Worm (Caenorhabditis elegans) whole organism, late embryonic: ENCODE measurements around the gene Y105C5A.24.

Experiments used
- C08G9.2 ChIP-seq: sonication (generic microtip); optimal IDR thresholded peaks from 2 replicates; lab custom pipeline; 2016; ENCODE audit warnings: mild to moderate bottlenecking, missing genetic modification characterization, moderate library complexity, missing compliant biosample characterization
- ama-1 ChIP-seq: fragments of 150-350 bp; optimal IDR thresholded peaks from 2 replicates; lab custom pipeline; 2014
- elt-2 ChIP-seq: sonication (generic microtip); optimal IDR thresholded peaks from 2 replicates; lab custom pipeline; 2016; ENCODE audit warnings: missing genetic modification reagents, missing genetic modification characterization, missing compliant biosample characterization
- fkh-10 ChIP-seq: fragments of 150-350 bp; optimal IDR thresholded peaks from 2 replicates; lab custom pipeline; 2014; ENCODE audit warnings: missing biosample characterization, missing genetic modification reagents, missing genetic modification characterization
- hlh-13 ChIP-seq: fragments of 200-800 bp; sonication (Bioruptor generic); optimal IDR thresholded peaks from 2 replicates; lab custom pipeline; 2018; ENCODE audit warnings: mild to moderate bottlenecking, missing genetic modification characterization, missing compliant biosample characterization
- hlh-30 ChIP-seq: sonication (generic microtip); optimal IDR thresholded peaks from 2 replicates; lab custom pipeline; 2017; ENCODE audit warnings: antibody characterized with exemption, missing genetic modification characterization, missing compliant biosample characterization; ENCODE audit not compliant: insufficient read depth
- lim-6 ChIP-seq: sonication (generic microtip); optimal IDR thresholded peaks from 2 replicates; lab custom pipeline; 2016; ENCODE audit warnings: missing genetic modification characterization, missing compliant biosample characterization
- nhr-11 ChIP-seq: fragments of 150-350 bp; optimal IDR thresholded peaks from 2 replicates; lab custom pipeline; 2014; ENCODE audit warnings: missing biosample characterization, missing genetic modification characterization
- odd-2 ChIP-seq: sonication (generic microtip); optimal IDR thresholded peaks from 2 replicates; lab custom pipeline; 2017; ENCODE audit warnings: antibody characterized with exemption, mild to moderate bottlenecking, missing genetic modification characterization, missing compliant biosample characterization
- pha-4 ChIP-seq: fragments of 150-350 bp; optimal IDR thresholded peaks from 2 replicates; lab custom pipeline; 2018; ENCODE audit warnings: missing biosample characterization, missing genetic modification reagents, missing genetic modification characterization
- rnt-1 ChIP-seq: sonication (generic microtip); optimal IDR thresholded peaks from 2 replicates; lab custom pipeline; 2016; ENCODE audit warnings: missing genetic modification characterization, missing compliant biosample characterization
- sox-4 ChIP-seq: sonication (generic microtip); optimal IDR thresholded peaks from 2 replicates; lab custom pipeline; 2017; ENCODE audit warnings: mild to moderate bottlenecking, missing genetic modification characterization, inconsistent platforms, missing compliant biosample characterization
- unc-55 ChIP-seq: sonication (generic microtip); optimal IDR thresholded peaks from 2 replicates; lab custom pipeline; 2017; ENCODE audit warnings: missing biosample characterization, missing genetic modification reagents, missing genetic modification characterization
- zip-5 ChIP-seq: sonication (generic microtip); optimal IDR thresholded peaks from 2 replicates; lab custom pipeline; 2016; ENCODE audit warnings: missing genetic modification characterization, missing compliant biosample characterization

DNA sequence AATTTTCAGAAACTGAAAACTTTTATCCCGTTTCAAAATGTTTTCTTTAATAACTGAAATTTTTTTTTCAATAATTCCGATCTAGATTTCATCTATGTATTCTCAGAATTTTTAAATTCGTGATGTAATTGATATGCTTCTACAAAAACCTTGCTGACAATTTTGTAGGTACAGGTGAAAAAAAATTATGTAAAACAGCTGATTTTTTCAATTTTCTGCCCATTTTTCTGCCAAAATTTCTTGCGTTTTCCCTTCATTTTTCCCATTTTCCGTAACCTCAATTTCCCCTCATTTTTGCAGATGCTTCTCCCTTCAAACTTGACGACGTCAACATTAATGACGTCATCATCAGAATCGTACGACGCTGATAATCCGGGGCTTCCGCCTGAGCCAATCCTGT lies 29.9 kb upstream of the Y105C5A.24 start, which contains the start of gene daf-38:
- TF ChIP-seq rnt-1 (no peak), sox-4 (no peak), pha-4 (tag; lab: Kevin White, UChicago) (no peak), hlh-30 (tag; lab: Kevin White, UChicago) (no peak), ama-1 (lab: Kevin White, UChicago) (no peak), zip-5 (tag; lab: Kevin White, UChicago) (no peak), unc-55 (GFP tag; lab: Kevin White, UChicago) (no peak), odd-2 (tag; lab: Kevin White, UChicago) (no peak), elt-2 (no peak), hlh-13 (GFP tag; lab: Kevin White, UChicago) (no peak), nhr-11 (tag; lab: Kevin White, UChicago) (no peak), fkh-10 (GFP tag; lab: Kevin White, UChicago) (no peak), lim-6 (no peak), C08G9.2 (tag; lab: Kevin White, UChicago) (no peak)
